Fruit fly (Drosophila melanogaster) whole organism, embryonic: ENCODE results near the gene Ssadh.

Experiments
- Atf6 ChIP-seq: fragments of 200-800 bp; sonication (Bioruptor generic); IDR thresholded peaks from 2 replicates; pipeline ENCODE4 v1.3.6; 2022; ENCODE audit warnings: missing biosample characterization, missing genetic modification characterization
- CG1832 ChIP-seq: fragments of 200-800 bp; sonication (Bioruptor generic); optimal IDR thresholded peaks from 2 replicates; lab custom pipeline; 2017; ENCODE audit warnings: missing biosample characterization, mild to moderate bottlenecking, missing genetic modification characterization, inconsistent platforms
- CG3065 ChIP-seq: fragments of 200-800 bp; sonication (Bioruptor generic); optimal IDR thresholded peaks from 2 replicates; lab custom pipeline; 2016; ENCODE audit warnings: missing biosample characterization, missing genetic modification characterization
- CG31224 ChIP-seq: fragments of 200-800 bp; sonication (Bioruptor generic); IDR thresholded peaks from 2 replicates; pipeline ENCODE4 v1.3.6; 2022; ENCODE audit warnings: missing biosample characterization, missing genetic modification characterization
- CG3838 ChIP-seq: fragments of 200-800 bp; sonication (Bioruptor generic); optimal IDR thresholded peaks from 3 replicates; lab custom pipeline; 2016; ENCODE audit warnings: missing biosample characterization, missing genetic modification characterization
- CG43689 ChIP-seq: fragments of 200-800 bp; sonication (Bioruptor generic); IDR thresholded peaks from 2 replicates; pipeline ENCODE4 v1.3.6; 2022; ENCODE audit warnings: missing biosample characterization, missing genetic modification characterization
- CG6254 ChIP-seq: fragments of 200-800 bp; sonication (Bioruptor generic); optimal IDR thresholded peaks from 3 replicates; lab custom pipeline; 2017; ENCODE audit warnings: mild to moderate bottlenecking, missing biosample characterization, missing genetic modification reagents, missing genetic modification characterization
- CG6683 ChIP-seq: fragments of 200-800 bp; sonication (Bioruptor generic); optimal IDR thresholded peaks from 2 replicates; lab custom pipeline; 2017; ENCODE audit warnings: missing biosample characterization, mild to moderate bottlenecking, missing genetic modification characterization, missing genetic modification reagents
- CG6689 ChIP-seq: fragments of 200-800 bp; sonication (Bioruptor generic); IDR thresholded peaks from 2 replicates; pipeline ENCODE4 v1.3.6; 2022; ENCODE audit warnings: missing biosample characterization, missing genetic modification characterization
- CG6854 ChIP-seq: fragments of 200-800 bp; sonication (Bioruptor generic); optimal IDR thresholded peaks from 3 replicates; lab custom pipeline; 2017; ENCODE audit warnings: missing biosample characterization, mild to moderate bottlenecking, missing genetic modification characterization
- CG7745 ChIP-seq: fragments of 200-800 bp; sonication (Bioruptor generic); optimal IDR thresholded peaks from 2 replicates; lab custom pipeline; 2018; ENCODE audit warnings: missing biosample characterization, mild to moderate bottlenecking, missing genetic modification characterization, moderate library complexity
- CG8290 ChIP-seq, 3 experiments: fragments of 200-800 bp; sonication (Bioruptor generic); optimal IDR thresholded peaks; 2 replicates each; lab custom pipeline; 2016 to 2019; ENCODE audit warnings: missing biosample characterization in 3 of 3, missing genetic modification characterization in 3 of 3, mild to moderate bottlenecking in 2 of 3, moderate library complexity in 1 of 3
- CG8388 ChIP-seq: fragments of 200-800 bp; sonication (Bioruptor generic); optimal IDR thresholded peaks from 2 replicates; lab custom pipeline; 2019; ENCODE audit warnings: missing biosample characterization, mild to moderate bottlenecking, missing genetic modification characterization, moderate library complexity
- CG9727 ChIP-seq: fragments of 200-800 bp; sonication (Bioruptor generic); optimal IDR thresholded peaks from 3 replicates; lab custom pipeline; 2017; ENCODE audit warnings: missing biosample characterization, mild to moderate bottlenecking, missing genetic modification characterization
- Dip2 ChIP-seq: fragments of 200-800 bp; sonication (Bioruptor generic); IDR thresholded peaks from 2 replicates; pipeline ENCODE4 v1.3.6; 2022; ENCODE audit warnings: missing biosample characterization, missing genetic modification characterization
- ERR ChIP-seq: fragments of 200-800 bp; sonication (Bioruptor generic); optimal IDR thresholded peaks from 2 replicates; lab custom pipeline; 2016; ENCODE audit warnings: missing biosample characterization, missing genetic modification characterization
- Ets65A ChIP-seq: fragments of 200-800 bp; sonication (Bioruptor generic); peaks from one replicate; lab custom pipeline; 2016; ENCODE audit warnings: missing biosample characterization, missing genetic modification characterization
- HLH54F ChIP-seq: fragments of 200-800 bp; sonication (Bioruptor generic); optimal IDR thresholded peaks from 3 replicates; lab custom pipeline; 2016; ENCODE audit warnings: missing biosample characterization, missing genetic modification characterization
- HmgD ChIP-seq: fragments of 200-800 bp; sonication (Bioruptor generic); optimal IDR thresholded peaks from 3 replicates; lab custom pipeline; 2016; ENCODE audit warnings: missing biosample characterization, missing genetic modification characterization
- Hmr ChIP-seq: fragments of 200-800 bp; sonication (Bioruptor generic); optimal IDR thresholded peaks from 3 replicates; lab custom pipeline; 2017; ENCODE audit warnings: mild to moderate bottlenecking, missing biosample characterization, missing genetic modification reagents, missing genetic modification characterization
- Hmx ChIP-seq: fragments of 200-800 bp; sonication (Bioruptor generic); optimal IDR thresholded peaks from 2 replicates; lab custom pipeline; 2016; ENCODE audit warnings: missing biosample characterization, missing genetic modification characterization
- Hr51 ChIP-seq, 2 experiments: fragments of 200-800 bp; sonication (Bioruptor generic); optimal IDR thresholded peaks; 2 replicates in 1 of 2; 3 replicates in 1 of 2; lab custom pipeline; 2016 to 2018; ENCODE audit warnings: missing biosample characterization in 2 of 2, missing genetic modification characterization in 2 of 2, mild to moderate bottlenecking in 1 of 2, moderate library complexity in 1 of 2
- NK7.1 ChIP-seq: fragments of 200-800 bp; sonication (Bioruptor generic); optimal IDR thresholded peaks from 3 replicates; lab custom pipeline; 2016; ENCODE audit warnings: missing biosample characterization, missing genetic modification characterization
- Nf-YC ChIP-seq: fragments of 200-800 bp; optimal IDR thresholded peaks from 3 replicates; lab custom pipeline; 2019; ENCODE audit warnings: missing biosample characterization, mild to moderate bottlenecking, missing genetic modification characterization, moderate library complexity
- Sox100B ChIP-seq: fragments of 200-800 bp; sonication (Bioruptor generic); optimal IDR thresholded peaks from 3 replicates; lab custom pipeline; 2018; ENCODE audit warnings: missing biosample characterization, mild to moderate bottlenecking, missing genetic modification characterization
- Taf1 ChIP-seq: fragments of 200-800 bp; sonication (Bioruptor generic); IDR thresholded peaks from 2 replicates; pipeline ENCODE4 v1.3.6; 2022; ENCODE audit warnings: missing biosample characterization, missing genetic modification characterization
- Trl ChIP-seq, 3 experiments: fragments of >200 bp in 2 of 3; fragments of 200-800 bp in 1 of 3; sonication (Bioruptor generic) in 1 of 3; optimal IDR thresholded peaks; 2 replicates in 1 of 3; 3 replicates in 2 of 3; lab custom pipeline; 2016 to 2017; ENCODE audit warnings: missing biosample characterization in 1 of 3, missing genetic modification characterization in 1 of 3
- Xrp1 ChIP-seq: fragments of 200-800 bp; sonication (Bioruptor generic); IDR thresholded peaks from 2 replicates; pipeline ENCODE4 v1.3.6; 2022; ENCODE audit warnings: missing biosample characterization, missing genetic modification characterization
- amos ChIP-seq: fragments of 200-800 bp; sonication (Bioruptor generic); IDR thresholded peaks from 2 replicates; pipeline ENCODE4 v1.3.6; 2022; ENCODE audit warnings: missing biosample characterization, missing genetic modification characterization; ENCODE audit not compliant: partially characterized antibody
- cg ChIP-seq: fragments of 200-800 bp; sonication (Bioruptor generic); optimal IDR thresholded peaks from 3 replicates; lab custom pipeline; 2019; ENCODE audit warnings: missing biosample characterization, mild to moderate bottlenecking, missing genetic modification characterization, moderate library complexity
- chm ChIP-seq: fragments of 200-800 bp; sonication (Bioruptor generic); IDR thresholded peaks from 2 replicates; pipeline ENCODE4 v1.3.6; 2022; ENCODE audit warnings: missing biosample characterization, missing genetic modification characterization
- ems ChIP-seq: fragments of 200-800 bp; sonication (Bioruptor generic); optimal IDR thresholded peaks from 3 replicates; lab custom pipeline; 2016; ENCODE audit warnings: missing biosample characterization, missing genetic modification characterization
- jumu ChIP-seq: fragments of 200-800 bp; sonication (Bioruptor generic); optimal IDR thresholded peaks from 3 replicates; lab custom pipeline; 2016; ENCODE audit warnings: missing biosample characterization, missing genetic modification characterization
- kah ChIP-seq: fragments of 200-800 bp; sonication (Bioruptor generic); optimal IDR thresholded peaks from 2 replicates; lab custom pipeline; 2018; ENCODE audit warnings: missing biosample characterization, mild to moderate bottlenecking, missing genetic modification characterization
- knrl ChIP-seq: fragments of 200-800 bp; sonication (Bioruptor generic); IDR thresholded peaks from 3 replicates; pipeline ENCODE4 v1.3.6; 2022; ENCODE audit warnings: missing biosample characterization, missing genetic modification characterization; ENCODE audit not compliant: partially characterized antibody
- nerfin-1 ChIP-seq: fragments of 200-800 bp; sonication (Bioruptor generic); optimal IDR thresholded peaks from 3 replicates; lab custom pipeline; 2019; ENCODE audit warnings: missing biosample characterization, mild to moderate bottlenecking, missing genetic modification characterization, moderate library complexity
- onecut ChIP-seq: fragments of 200-800 bp; sonication (Bioruptor generic); IDR thresholded peaks from 2 replicates; pipeline ENCODE4 v1.3.6; 2022; ENCODE audit warnings: missing biosample characterization, missing genetic modification characterization
- pzg ChIP-seq: fragments of 200-800 bp; sonication (Bioruptor generic); optimal IDR thresholded peaks from 3 replicates; lab custom pipeline; 2018; ENCODE audit warnings: missing biosample characterization, mild to moderate bottlenecking, missing genetic modification characterization, moderate library complexity
- repo ChIP-seq: fragments of 200-800 bp; sonication (Bioruptor generic); optimal IDR thresholded peaks from 2 replicates; lab custom pipeline; 2016; ENCODE audit warnings: missing biosample characterization, missing genetic modification characterization
- rib ChIP-seq: fragments of 200-800 bp; sonication (Bioruptor generic); IDR thresholded peaks from 2 replicates; pipeline ENCODE4 v1.3.6; 2022; ENCODE audit warnings: missing biosample characterization, missing genetic modification characterization
- scrt ChIP-seq: fragments of 200-800 bp; sonication (Bioruptor generic); optimal IDR thresholded peaks from 2 replicates; lab custom pipeline; 2018; ENCODE audit warnings: missing biosample characterization, mild to moderate bottlenecking, missing genetic modification characterization, moderate library complexity
- sens ChIP-seq: fragments of 200-800 bp; sonication (Bioruptor generic); peaks from one replicate; lab custom pipeline; 2016; ENCODE audit warnings: missing biosample characterization, missing genetic modification characterization
- slbo ChIP-seq: fragments of 200-800 bp; sonication (Bioruptor generic); IDR thresholded peaks from 2 replicates; pipeline ENCODE4 v1.3.6; 2022; ENCODE audit warnings: missing biosample characterization, missing genetic modification characterization
- sr ChIP-seq: fragments of 200-800 bp; sonication (Bioruptor generic); IDR thresholded peaks from 3 replicates; pipeline ENCODE4 v1.3.6; 2022; ENCODE audit warnings: missing biosample characterization, missing genetic modification characterization
- tll ChIP-seq, 2 experiments: fragments of 200-800 bp in 1 of 2; fragments of >200 bp in 1 of 2; sonication (Bioruptor generic) in 1 of 2; optimal IDR thresholded peaks; 2 replicates each; lab custom pipeline; 2017 to 2019; ENCODE audit warnings: missing biosample characterization in 2 of 2, missing genetic modification characterization in 2 of 2, mild to moderate bottlenecking in 1 of 2, moderate library complexity in 1 of 2
- ttk ChIP-seq: fragments of 200-800 bp; sonication (Bioruptor generic); IDR thresholded peaks from 2 replicates; pipeline ENCODE4 v2.1.2; 2022; ENCODE audit warnings: missing biosample characterization, missing genetic modification characterization
- zfh2 ChIP-seq: fragments of 200-800 bp; sonication (Bioruptor generic); optimal IDR thresholded peaks from 2 replicates; lab custom pipeline; 2016; ENCODE audit warnings: missing biosample characterization, missing genetic modification characterization

The Ssadh gene

DNA sequence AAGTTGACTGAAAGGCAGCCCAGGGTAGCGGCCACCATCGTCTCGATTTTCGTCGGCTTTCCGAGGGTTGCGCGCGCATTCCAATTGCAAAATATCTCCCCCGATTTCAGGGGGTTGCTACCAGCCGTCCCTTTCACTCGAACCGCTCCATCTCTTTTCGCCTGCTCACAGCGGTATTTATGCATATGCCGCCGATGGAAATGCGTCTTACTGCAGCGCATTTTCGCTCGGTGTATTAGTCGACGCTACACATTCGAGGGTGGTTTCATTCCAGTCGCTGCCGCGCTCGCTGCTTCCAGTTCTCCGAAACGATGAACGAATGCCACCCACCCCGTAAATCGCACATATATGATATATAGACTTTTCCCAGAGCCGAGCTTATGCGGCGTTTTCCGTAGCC, 37.6 kb downstream of the Ssadh start (continued):
- no peak for TF ChIP-seq HLH54F (GFP tag; lab: Kevin White, UChicago)
- TF ChIP-seq amos (GFP tag; lab: Robert Waterston, UW): 0 out of 2 replicates have a peak, but pooled peaks have one; percentile 13
- TF ChIP-seq slbo (GFP tag; lab: Robert Waterston, UW): 0 out of 2 replicates have a peak, but pooled peaks have one; percentile 13
- no peak for TF ChIP-seq Trl (optimal IDR thresholded peaks at IDR 0.05; lab: Kevin White, UChicago)
- TF ChIP-seq Trl (GFP tag; optimal IDR thresholded peaks at IDR 0.05; lab: Kevin White, UChicago): peak; percentile 3
- TF ChIP-seq Nf-YC (tag; lab: Kevin White, UChicago): peak; percentile 14
- no peak for TF ChIP-seq sr (GFP tag; lab: Robert Waterston, UW)
- TF ChIP-seq nerfin-1 (tag; lab: Kevin White, UChicago): peak; percentile 36
- peak; percentile 13 for TF ChIP-seq pzg (GFP tag; lab: Kevin White, UChicago)
- TF ChIP-seq CG8388 (GFP tag; lab: Kevin White, UChicago): no peak
- TF ChIP-seq CG8290 (GFP tag; optimal IDR thresholded peaks at IDR 0.05; lab: Kevin White, UChicago): no peak
- TF ChIP-seq CG8290 (tag; optimal IDR thresholded peaks at IDR 0.05; lab: Kevin White, UChicago): peak in 1 of 2 experiments; percentile 16
- no peak for TF ChIP-seq NK7.1 (GFP tag; lab: Kevin White, UChicago)
- TF ChIP-seq Taf1: no peak
- peak; percentile 49; the same call in 1 of the 2 replicates for TF ChIP-seq rib (GFP tag; lab: Robert Waterston, UW)
- TF ChIP-seq CG3838 (GFP tag; lab: Kevin White, UChicago): no peak
- no peak for TF ChIP-seq Dip2 (GFP tag; lab: Robert Waterston, UW)
- TF ChIP-seq CG7745 (tag; lab: Kevin White, UChicago): no peak
- TF ChIP-seq CG6254 (GFP tag; lab: Kevin White, UChicago): no peak
- TF ChIP-seq Hmr (GFP tag; lab: Kevin White, UChicago): peak; percentile 9
- no peak for TF ChIP-seq CG3065 (GFP tag; lab: Kevin White, UChicago)
- TF ChIP-seq chm (GFP tag; lab: Robert Waterston, UW): peak; percentile 35; the same call in 1 of the 2 replicates
- TF ChIP-seq knrl (GFP tag; lab: Robert Waterston, UW): 0 out of 3 replicates have a peak, but pooled peaks have one; percentile 18
- no peak for TF ChIP-seq CG9727 (GFP tag; lab: Kevin White, UChicago)
- no peak for TF ChIP-seq repo (GFP tag; lab: Kevin White, UChicago)
- TF ChIP-seq jumu (GFP tag; lab: Kevin White, UChicago): no peak
- TF ChIP-seq ttk (GFP tag; lab: Robert Waterston, UW): peak; percentile 33; the same call in 1 of the 2 replicates
- TF ChIP-seq Hr51 (GFP tag; optimal IDR thresholded peaks at IDR 0.05; lab: Kevin White, UChicago): no peak
- TF ChIP-seq Ets65A: peak; percentile 44
- no peak for TF ChIP-seq CG31224 (GFP tag; lab: Robert Waterston, UW)
- TF ChIP-seq ERR (GFP tag; lab: Kevin White, UChicago): no peak
- TF ChIP-seq CG6854: no peak
- TF ChIP-seq sens (GFP tag; lab: Kevin White, UChicago): peak; percentile 73
- TF ChIP-seq, all 482 proteins: peak for 44

DNA sequence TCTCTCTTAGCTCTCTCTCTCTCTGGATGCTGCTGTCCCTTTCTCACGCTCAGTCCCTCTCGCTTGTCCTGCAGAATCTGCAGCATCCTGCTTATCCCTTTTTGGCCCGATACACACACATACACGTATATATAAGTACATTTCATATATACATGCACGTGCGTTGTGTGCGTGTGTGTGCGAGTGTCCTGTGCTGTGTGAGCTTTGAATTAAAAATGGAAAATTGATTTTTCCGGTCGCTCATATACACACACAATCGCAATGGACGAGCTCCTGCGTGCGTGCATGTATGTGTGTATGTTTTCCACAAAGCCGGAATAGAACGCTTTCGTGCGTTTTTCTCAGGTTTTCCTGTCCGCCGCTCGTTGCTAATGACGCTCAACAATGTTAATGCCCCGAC, 38.2 kb downstream of the Ssadh start:
- peak; percentile 49 for TF ChIP-seq Ets65A
- TF ChIP-seq cg (GFP tag; lab: Kevin White, UChicago): peak; percentile 66
- TF ChIP-seq CG6683: no peak
- TF ChIP-seq CG1832 (GFP tag; lab: Kevin White, UChicago): peak; percentile 62
- TF ChIP-seq Trl (optimal IDR thresholded peaks at IDR 0.05; lab: Kevin White, UChicago): peak; percentile 48
- TF ChIP-seq Trl (GFP tag; optimal IDR thresholded peaks at IDR 0.05; lab: Kevin White, UChicago): no peak
- TF ChIP-seq zfh2 (GFP tag; lab: Kevin White, UChicago): no peak
- TF ChIP-seq CG6689: no peak
- 0 out of 2 replicates have a peak, but pooled peaks have one; percentile 14 for TF ChIP-seq Atf6
- no peak for TF ChIP-seq ems (GFP tag; lab: Kevin White, UChicago)
- TF ChIP-seq kah: no peak
- TF ChIP-seq HmgD (GFP tag; lab: Kevin White, UChicago): no peak
- no peak for TF ChIP-seq CG43689 (GFP tag; lab: Robert Waterston, UW)
- TF ChIP-seq tll (GFP tag; optimal IDR thresholded peaks at IDR 0.05; lab: Kevin White, UChicago): no peak
- TF ChIP-seq onecut (GFP tag; lab: Robert Waterston, UW): peak; percentile 91
- no peak for TF ChIP-seq Hmx
- no peak for TF ChIP-seq Xrp1 (GFP tag; lab: Robert Waterston, UW)
- no peak for TF ChIP-seq scrt (GFP tag; lab: Kevin White, UChicago)
- TF ChIP-seq Sox100B (GFP tag; lab: Kevin White, UChicago): no peak
